Worm (Caenorhabditis elegans) whole organism, young adult: ENCODE measurements around the gene ZK1290.1.

ENCODE experiments used
- B0035.1 ChIP-seq: sonication (generic microtip); optimal IDR thresholded peaks from 2 replicates; lab custom pipeline; 2016; ENCODE audit warnings: missing genetic modification characterization, mild to moderate bottlenecking, missing compliant biosample characterization, missing genotype, missing genetic modification reagents
- B0336.3 ChIP-seq: fragments of 200-800 bp; sonication (Bioruptor generic); IDR thresholded peaks from 2 replicates; pipeline ENCODE4 v1.3.6; 2022; ENCODE audit warnings: missing genetic modification characterization, missing compliant biosample characterization
- C06A6.2 ChIP-seq: fragments of 200-800 bp; sonication (Bioruptor generic); conservative IDR thresholded peaks from 2 replicates; pipeline ENCODE4 v1.3.6; 2022; ENCODE audit warnings: missing genetic modification characterization, missing compliant biosample characterization
- F10E7.11 ChIP-seq: sonication (generic microtip); optimal IDR thresholded peaks from 2 replicates; lab custom pipeline; 2017; ENCODE audit warnings: mild to moderate bottlenecking, missing genetic modification characterization, moderate library complexity, missing compliant biosample characterization
- F22D6.2 ChIP-seq: sonication (generic microtip); optimal IDR thresholded peaks from 2 replicates; lab custom pipeline; 2016; ENCODE audit warnings: mild to moderate bottlenecking, missing genetic modification characterization, missing compliant biosample characterization
- F23B12.7 ChIP-seq: sonication (generic microtip); optimal IDR thresholded peaks from 2 replicates; lab custom pipeline; 2017; ENCODE audit warnings: missing genetic modification characterization, mild to moderate bottlenecking, missing compliant biosample characterization, antibody characterized with exemption, moderate library complexity; ENCODE audit not compliant: insufficient read depth
- F49E8.2 ChIP-seq: sonication (generic microtip); optimal IDR thresholded peaks from 3 replicates; lab custom pipeline; 2017; ENCODE audit warnings: missing genetic modification characterization, mild to moderate bottlenecking, missing compliant biosample characterization, antibody characterized with exemption, moderate library complexity; ENCODE audit not compliant: insufficient read depth
- K11D2.4 ChIP-seq: fragments of 200-800 bp; sonication (Bioruptor generic); IDR thresholded peaks from 2 replicates; pipeline ENCODE4 v1.3.6; 2022; ENCODE audit warnings: missing genetic modification reagents, missing genetic modification characterization, missing compliant biosample characterization
- T07F8.4 ChIP-seq: sonication (generic microtip); optimal IDR thresholded peaks from 2 replicates; lab custom pipeline; 2016; ENCODE audit warnings: mild to moderate bottlenecking, missing genetic modification characterization, moderate library complexity, missing compliant biosample characterization
- Y53G8AR.9 ChIP-seq: fragments of 200-800 bp; sonication (Bioruptor generic); conservative IDR thresholded peaks from 2 replicates; pipeline ENCODE4 v1.3.6; 2022; ENCODE audit warnings: missing genetic modification reagents, missing genetic modification characterization, missing compliant biosample characterization
- Y56A3A.18 ChIP-seq: fragments of 200-800 bp; sonication (Bioruptor generic); IDR thresholded peaks from 2 replicates; pipeline ENCODE4 v1.3.6; 2022; ENCODE audit warnings: missing genetic modification reagents, missing genetic modification characterization, missing compliant biosample characterization
- Y67H2A.10 ChIP-seq: fragments of 200-800 bp; sonication (Bioruptor generic); conservative IDR thresholded peaks from 2 replicates; pipeline ENCODE4 v1.3.6; 2022; ENCODE audit warnings: missing genetic modification reagents, missing genetic modification characterization, missing compliant biosample characterization
- aptf-3 ChIP-seq: fragments of 200-800 bp; sonication (Bioruptor generic); IDR thresholded peaks from 2 replicates; pipeline ENCODE4 v1.3.6; 2022; ENCODE audit warnings: missing genetic modification characterization, missing compliant biosample characterization
- atf-7 ChIP-seq: sonication (generic microtip); optimal IDR thresholded peaks from 2 replicates; lab custom pipeline; 2017; ENCODE audit warnings: mild to moderate bottlenecking, missing genetic modification characterization, missing compliant biosample characterization
- attf-3 ChIP-seq: fragments of 200-800 bp; sonication (Bioruptor generic); conservative IDR thresholded peaks from 2 replicates; pipeline ENCODE4 v1.3.6; 2022; ENCODE audit warnings: missing genetic modification reagents, missing genetic modification characterization, missing compliant biosample characterization
- ccch-3 ChIP-seq: fragments of 200-800 bp; sonication (Bioruptor generic); optimal IDR thresholded peaks from 2 replicates; lab custom pipeline; 2018; ENCODE audit warnings: mild to moderate bottlenecking, missing genetic modification characterization, missing compliant biosample characterization
- ceh-27 ChIP-seq: fragments of 200-800 bp; sonication (Bioruptor generic); optimal IDR thresholded peaks from 2 replicates; lab custom pipeline; 2018; ENCODE audit warnings: mild to moderate bottlenecking, missing genetic modification characterization, moderate library complexity, missing compliant biosample characterization
- ceh-79 ChIP-seq: sonication (generic microtip); optimal IDR thresholded peaks from 2 replicates; lab custom pipeline; 2017; ENCODE audit warnings: mild to moderate bottlenecking, missing genetic modification characterization, missing compliant biosample characterization
- chd-7 ChIP-seq: sonication (generic microtip); optimal IDR thresholded peaks from 2 replicates; lab custom pipeline; 2016; ENCODE audit warnings: mild to moderate bottlenecking, missing genetic modification characterization, moderate library complexity, missing compliant biosample characterization
- dox-1 ChIP-seq: fragments of 200-800 bp; sonication (Bioruptor generic); IDR thresholded peaks from 2 replicates; pipeline ENCODE4 v1.3.6; 2022; ENCODE audit warnings: missing genetic modification reagents, missing genetic modification characterization, missing compliant biosample characterization
- dpl-1 ChIP-seq: fragments of 150-350 bp; optimal IDR thresholded peaks from 2 replicates; lab custom pipeline; 2014; ENCODE audit warnings: missing biosample characterization, missing genetic modification reagents, missing genetic modification characterization
- egl-44 ChIP-seq: fragments of 200-800 bp; sonication (Bioruptor generic); IDR thresholded peaks from 2 replicates; pipeline ENCODE4 v1.3.6; 2022; ENCODE audit warnings: missing genetic modification reagents, missing genetic modification characterization, missing compliant biosample characterization
- hlh-12 ChIP-seq: sonication (generic microtip); optimal IDR thresholded peaks from 2 replicates; lab custom pipeline; 2016; ENCODE audit warnings: missing genetic modification characterization, missing compliant biosample characterization
- hmg-20 ChIP-seq: fragments of 200-800 bp; sonication (Bioruptor generic); IDR thresholded peaks from 2 replicates; pipeline ENCODE4 v1.3.6; 2022; ENCODE audit warnings: missing genetic modification reagents, missing genetic modification characterization, missing compliant biosample characterization
- hsf-1 ChIP-seq: fragments of 200-800 bp; sonication (Bioruptor generic); IDR thresholded peaks from 2 replicates; pipeline ENCODE4 v1.3.6; 2022; ENCODE audit warnings: missing genetic modification reagents, missing genetic modification characterization, missing compliant biosample characterization
- mcd-1 ChIP-seq: fragments of 200-800 bp; sonication (Bioruptor generic); IDR thresholded peaks from 2 replicates; pipeline ENCODE4 v1.3.6; 2022; ENCODE audit warnings: missing genetic modification reagents, missing genetic modification characterization, missing compliant biosample characterization
- mxl-1 ChIP-seq: sonication (generic microtip); optimal IDR thresholded peaks from 2 replicates; lab custom pipeline; 2016; ENCODE audit warnings: missing genetic modification characterization, missing compliant biosample characterization
- nhr-120 ChIP-seq: fragments of 200-800 bp; sonication (Bioruptor generic); IDR thresholded peaks from 2 replicates; pipeline ENCODE4 v1.3.6; 2022; ENCODE audit warnings: missing genetic modification characterization, missing compliant biosample characterization
- nhr-90 ChIP-seq: sonication (generic microtip); optimal IDR thresholded peaks from 2 replicates; lab custom pipeline; 2016; ENCODE audit warnings: missing genotype, mild to moderate bottlenecking, missing genetic modification characterization, missing compliant biosample characterization
- pbrm-1 ChIP-seq: fragments of 200-800 bp; sonication (Bioruptor generic); IDR thresholded peaks from 2 replicates; pipeline ENCODE4 v1.3.6; 2022; ENCODE audit warnings: missing genetic modification reagents, missing genetic modification characterization, missing compliant biosample characterization
- repo-1 ChIP-seq: sonication (generic microtip); optimal IDR thresholded peaks from 2 replicates; lab custom pipeline; 2017; ENCODE audit warnings: mild to moderate bottlenecking, missing genetic modification characterization, missing compliant biosample characterization
- tlf-1 ChIP-seq: fragments of 200-800 bp; sonication (Bioruptor generic); optimal IDR thresholded peaks from 2 replicates; lab custom pipeline; 2018; ENCODE audit warnings: mild to moderate bottlenecking, missing genetic modification characterization, missing compliant biosample characterization
- unc-130 ChIP-seq: sonication (generic microtip); optimal IDR thresholded peaks from 2 replicates; lab custom pipeline; 2016; ENCODE audit warnings: missing genetic modification reagents, missing genetic modification characterization, missing compliant biosample characterization
- xnd-1 ChIP-seq: sonication (generic microtip); optimal IDR thresholded peaks from 2 replicates; lab custom pipeline; 2016; ENCODE audit warnings: missing genotype, missing genetic modification reagents, missing genetic modification characterization, missing compliant biosample characterization
- ztf-22 ChIP-seq: fragments of 200-800 bp; sonication (Bioruptor generic); optimal IDR thresholded peaks from 2 replicates; lab custom pipeline; 2018; ENCODE audit warnings: mild to moderate bottlenecking, missing genetic modification characterization, moderate library complexity, missing compliant biosample characterization
- ztf-3 ChIP-seq: fragments of 200-800 bp; sonication (Bioruptor generic); optimal IDR thresholded peaks from 2 replicates; lab custom pipeline; 2018; ENCODE audit warnings: mild to moderate bottlenecking, missing genetic modification characterization, missing compliant biosample characterization
- ztf-6 ChIP-seq: fragments of 200-800 bp; sonication (Bioruptor generic); IDR thresholded peaks from 2 replicates; pipeline ENCODE4 v1.3.6; 2022; ENCODE audit warnings: missing genetic modification reagents, missing genetic modification characterization, missing compliant biosample characterization

ZK1290.1 gene

DNA sequence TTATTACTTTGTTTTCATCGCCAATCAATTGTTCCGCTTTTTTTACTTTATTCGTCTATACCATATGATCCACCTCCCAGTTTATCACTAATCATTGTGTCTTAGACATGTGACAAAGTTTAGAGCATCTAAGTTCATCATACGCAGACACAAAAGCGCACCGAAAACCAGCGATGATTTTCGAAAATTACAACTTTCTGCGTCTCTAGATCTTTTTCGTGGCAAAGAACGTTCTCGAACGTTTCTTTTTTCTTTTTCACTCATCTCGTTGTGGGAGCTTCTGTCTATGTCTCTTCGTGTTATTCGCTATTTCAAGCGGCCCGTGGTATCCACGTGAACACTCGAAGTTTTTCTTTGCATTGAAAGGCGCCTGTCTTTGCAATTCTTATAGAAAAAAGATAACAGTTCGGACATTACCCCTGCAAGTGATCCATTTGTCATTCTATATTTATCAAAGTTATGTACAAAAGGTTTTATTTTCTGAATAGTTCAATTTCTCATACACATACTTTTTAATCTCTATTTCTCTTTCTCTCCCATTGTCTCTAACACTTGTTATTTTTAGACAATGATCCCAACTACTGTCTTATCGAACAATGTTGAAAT, 32.4 kb upstream of the ZK1290.1 start, which contains the start of gene ZK1290.5 (continued):
- peak; percentile 93 for TF ChIP-seq hsf-1 (GFP tag; lab: Robert Waterston, UW)
- TF ChIP-seq F22D6.2, result peak; percentile 82
- TF ChIP-seq ccch-3 (GFP tag; lab: Kevin White, UChicago), result no peak
- peak; percentile 50 for TF ChIP-seq ceh-27 (GFP tag; lab: Kevin White, UChicago)
- TF ChIP-seq attf-3 (GFP tag; lab: Robert Waterston, UW), result no peak
- 0 out of 2 replicates have a peak, but pooled peaks have one; percentile 43 for TF ChIP-seq Y53G8AR.9
- TF ChIP-seq nhr-90, result peak; percentile 43
- TF ChIP-seq ztf-22, result peak; percentile 85
- peak; percentile 45; the same call in 1 of the 2 replicates for TF ChIP-seq egl-44 (GFP tag; lab: Robert Waterston, UW)

DNA sequence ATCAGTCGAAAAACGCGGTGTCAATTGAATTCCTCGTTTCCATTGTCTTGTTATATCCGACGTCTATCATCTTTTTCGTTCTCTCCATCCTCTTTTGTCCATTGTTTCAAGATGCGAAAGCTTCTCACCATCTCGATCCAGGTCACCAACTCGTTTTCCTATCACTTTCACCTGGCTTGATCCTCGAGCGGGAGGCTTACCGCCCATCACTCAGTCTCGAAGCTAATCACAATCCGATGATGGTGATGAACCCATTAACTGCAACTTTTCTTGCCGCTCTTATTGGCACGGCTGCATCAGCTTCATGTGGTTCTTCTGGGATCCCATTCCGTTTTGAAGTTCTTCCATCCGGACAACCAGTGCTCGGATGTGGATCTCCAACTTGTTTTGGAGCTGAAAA, 30.6 kb upstream of the ZK1290.1 start, which contains the start of gene wrt-1:
wrt-1 (plus strand) TSS at position 53 of the 400 bp plus-strand sequence.
- TF ChIP-seq repo-1 (tag; lab: Kevin White, UChicago), result no peak
- no peak for TF ChIP-seq B0336.3 (GFP tag; lab: Robert Waterston, UW)
- no peak for TF ChIP-seq xnd-1 (tag; lab: Kevin White, UChicago)
- peak; percentile 4 for TF ChIP-seq atf-7 (tag; lab: Kevin White, UChicago)
- TF ChIP-seq ztf-6 (GFP tag; lab: Robert Waterston, UW), result no peak
- TF ChIP-seq ztf-3 (GFP tag; lab: Kevin White, UChicago), result no peak
- TF ChIP-seq dpl-1 (GFP tag; lab: Kevin White, UChicago), result no peak
- peak; percentile 44 for TF ChIP-seq mcd-1 (GFP tag; lab: Robert Waterston, UW)
- TF ChIP-seq tlf-1 (GFP tag; lab: Kevin White, UChicago), result no peak
- TF ChIP-seq T07F8.4, result no peak
- TF ChIP-seq F10E7.11, result no peak
- TF ChIP-seq Y56A3A.18 (GFP tag; lab: Robert Waterston, UW), result 0 out of 2 replicates have a peak, but pooled peaks have one; percentile 64
- TF ChIP-seq pbrm-1 (GFP tag; lab: Robert Waterston, UW), result peak; percentile 43; the same call in 1 of the 2 replicates
- no peak for TF ChIP-seq hlh-12 (tag; lab: Kevin White, UChicago)
- TF ChIP-seq K11D2.4 (GFP tag; lab: Robert Waterston, UW), result no peak
- TF ChIP-seq chd-7 (tag; lab: Kevin White, UChicago), result no peak
- TF ChIP-seq unc-130 (GFP tag; lab: Kevin White, UChicago), result no peak
- no peak for TF ChIP-seq Y67H2A.10 (GFP tag; lab: Robert Waterston, UW)
- no peak for TF ChIP-seq mxl-1 (tag; lab: Kevin White, UChicago)
- TF ChIP-seq ztf-22, result no peak
- no peak for TF ChIP-seq F23B12.7 (tag; lab: Kevin White, UChicago)
- TF ChIP-seq Y53G8AR.9, result peak; percentile 56
- peak; percentile 59; the same call in 1 of the 2 replicates for TF ChIP-seq C06A6.2 (GFP tag; lab: Robert Waterston, UW)
- TF ChIP-seq dox-1 (GFP tag; lab: Robert Waterston, UW), result 0 out of 2 replicates have a peak, but pooled peaks have one; percentile 13
- TF ChIP-seq hmg-20 (GFP tag; lab: Robert Waterston, UW), result no peak
- no peak for TF ChIP-seq ceh-79
- no peak for TF ChIP-seq nhr-120 (GFP tag; lab: Robert Waterston, UW)
- no peak for TF ChIP-seq B0035.1 (tag; lab: Kevin White, UChicago)
- TF ChIP-seq aptf-3 (GFP tag; lab: Robert Waterston, UW), result no peak
- TF ChIP-seq F49E8.2 (tag; lab: Kevin White, UChicago), result no peak
